Worm (Caenorhabditis elegans) whole organism, late embryonic: ENCODE data around the gene F16G10.10.

Experiments
- C08G9.2 ChIP-seq: sonication (generic microtip); optimal IDR thresholded peaks from 2 replicates; lab custom pipeline; 2016; ENCODE audit warnings: mild to moderate bottlenecking, missing genetic modification characterization, moderate library complexity, missing compliant biosample characterization
- C38D4.7 ChIP-seq: fragments of 200-800 bp; sonication (Bioruptor generic); optimal IDR thresholded peaks from 2 replicates; lab custom pipeline; 2018; ENCODE audit warnings: mild to moderate bottlenecking, missing genetic modification characterization, moderate library complexity, missing compliant biosample characterization
- F13H6.1 ChIP-seq: sonication (generic microtip); optimal IDR thresholded peaks from 2 replicates; lab custom pipeline; 2016; ENCODE audit warnings: missing genetic modification characterization, missing compliant biosample characterization
- K09A11.1 ChIP-seq: sonication (generic microtip); optimal IDR thresholded peaks from 2 replicates; lab custom pipeline; 2017; ENCODE audit warnings: antibody characterized with exemption, mild to moderate bottlenecking, missing genetic modification characterization, missing compliant biosample characterization; ENCODE audit not compliant: insufficient read depth
- T23F11.4 ChIP-seq: fragments of 200-800 bp; sonication (Bioruptor generic); optimal IDR thresholded peaks from 2 replicates; lab custom pipeline; 2018; ENCODE audit warnings: mild to moderate bottlenecking, missing genetic modification characterization, missing compliant biosample characterization
- Y22D7AL.16 ChIP-seq: sonication (generic microtip); optimal IDR thresholded peaks from 2 replicates; lab custom pipeline; 2016; ENCODE audit warnings: missing genetic modification characterization, missing compliant biosample characterization
- ama-1 ChIP-seq: fragments of 150-350 bp; optimal IDR thresholded peaks from 2 replicates; lab custom pipeline; 2014
- ceh-18 ChIP-seq: sonication (generic microtip); optimal IDR thresholded peaks from 2 replicates; lab custom pipeline; 2016; ENCODE audit warnings: missing genetic modification characterization, missing compliant biosample characterization
- ceh-19 ChIP-seq: fragments of 200-800 bp; sonication (Bioruptor generic); optimal IDR thresholded peaks from 2 replicates; lab custom pipeline; 2018; ENCODE audit warnings: mild to moderate bottlenecking, missing genetic modification characterization, missing compliant biosample characterization
- ceh-2 ChIP-seq: sonication (generic microtip); optimal IDR thresholded peaks from 2 replicates; lab custom pipeline; 2016; ENCODE audit warnings: missing genotype, missing genetic modification characterization, missing compliant biosample characterization
- ceh-22 ChIP-seq: sonication (generic microtip); optimal IDR thresholded peaks from 2 replicates; lab custom pipeline; 2017; ENCODE audit warnings: missing biosample characterization, missing genetic modification characterization
- ceh-30 ChIP-seq: fragments of 150-350 bp; optimal IDR thresholded peaks from 2 replicates; lab custom pipeline; 2014; ENCODE audit warnings: missing biosample characterization, missing genetic modification characterization
- ceh-34 ChIP-seq: sonication (generic microtip); optimal IDR thresholded peaks from 2 replicates; lab custom pipeline; 2016; ENCODE audit warnings: mild to moderate bottlenecking, missing genetic modification characterization, missing compliant biosample characterization
- ceh-45 ChIP-seq: fragments of 200-800 bp; sonication (Bioruptor generic); IDR thresholded peaks from 2 replicates; pipeline ENCODE4 v1.3.6; 2022; ENCODE audit warnings: missing genetic modification reagents, missing genetic modification characterization, missing compliant biosample characterization
- ceh-48 ChIP-seq: sonication (generic microtip); optimal IDR thresholded peaks from 2 replicates; lab custom pipeline; 2016; ENCODE audit warnings: missing genetic modification characterization, inconsistent platforms, missing compliant biosample characterization
- che-1 ChIP-seq: sonication (generic microtip); optimal IDR thresholded peaks from 2 replicates; lab custom pipeline; 2016; ENCODE audit warnings: mild to moderate bottlenecking, missing genetic modification characterization, missing compliant biosample characterization
- eyg-1 ChIP-seq: sonication (generic microtip); optimal IDR thresholded peaks from 2 replicates; lab custom pipeline; 2016; ENCODE audit warnings: missing genotype, missing genetic modification characterization, missing compliant biosample characterization
- hlh-30 ChIP-seq: sonication (generic microtip); optimal IDR thresholded peaks from 2 replicates; lab custom pipeline; 2017; ENCODE audit warnings: antibody characterized with exemption, missing genetic modification characterization, missing compliant biosample characterization; ENCODE audit not compliant: insufficient read depth
- hlh-6 ChIP-seq: sonication (generic microtip); optimal IDR thresholded peaks from 2 replicates; lab custom pipeline; 2016; ENCODE audit warnings: missing genotype, missing genetic modification characterization, missing compliant biosample characterization
- hlh-8 ChIP-seq: sonication (generic microtip); optimal IDR thresholded peaks from 2 replicates; lab custom pipeline; 2016; ENCODE audit warnings: missing genotype, missing genetic modification characterization, missing compliant biosample characterization
- lim-6 ChIP-seq: sonication (generic microtip); optimal IDR thresholded peaks from 2 replicates; lab custom pipeline; 2016; ENCODE audit warnings: missing genetic modification characterization, missing compliant biosample characterization
- madf-2 ChIP-seq: sonication (generic microtip); optimal IDR thresholded peaks from 2 replicates; lab custom pipeline; 2017; ENCODE audit warnings: missing genetic modification characterization, missing compliant biosample characterization
- mec-3 ChIP-seq: sonication (generic microtip); optimal IDR thresholded peaks from 2 replicates; lab custom pipeline; 2016; ENCODE audit warnings: borderline replicate concordance, missing genetic modification characterization, missing compliant biosample characterization
- nhr-11 ChIP-seq: fragments of 150-350 bp; optimal IDR thresholded peaks from 2 replicates; lab custom pipeline; 2014; ENCODE audit warnings: missing biosample characterization, missing genetic modification characterization
- nhr-232 ChIP-seq: sonication (generic microtip); optimal IDR thresholded peaks from 2 replicates; lab custom pipeline; 2016; ENCODE audit warnings: missing genetic modification characterization, missing compliant biosample characterization
- odd-2 ChIP-seq: sonication (generic microtip); optimal IDR thresholded peaks from 2 replicates; lab custom pipeline; 2017; ENCODE audit warnings: antibody characterized with exemption, mild to moderate bottlenecking, missing genetic modification characterization, missing compliant biosample characterization
- pha-2 ChIP-seq: sonication (generic microtip); optimal IDR thresholded peaks from 2 replicates; lab custom pipeline; 2017; ENCODE audit warnings: mild to moderate bottlenecking, missing genetic modification characterization, missing compliant biosample characterization
- pha-4 ChIP-seq: fragments of 150-350 bp; optimal IDR thresholded peaks from 2 replicates; lab custom pipeline; 2018; ENCODE audit warnings: missing biosample characterization, missing genetic modification reagents, missing genetic modification characterization
- pqm-1 ChIP-seq: sonication (generic microtip); optimal IDR thresholded peaks from 2 replicates; lab custom pipeline; 2016; ENCODE audit warnings: missing genetic modification characterization, missing compliant biosample characterization
- ref-2 ChIP-seq: sonication (generic microtip); optimal IDR thresholded peaks from 2 replicates; lab custom pipeline; 2016; ENCODE audit warnings: missing genetic modification characterization, missing compliant biosample characterization
- sdc-2 ChIP-seq: sonication (generic microtip); optimal IDR thresholded peaks from 2 replicates; lab custom pipeline; 2016; ENCODE audit warnings: missing genotype, missing genetic modification characterization, missing compliant biosample characterization
- sox-2 ChIP-seq: fragments of 200-800 bp; sonication (Bioruptor generic); IDR thresholded peaks from 2 replicates; pipeline ENCODE4 v1.3.6; 2022; ENCODE audit warnings: missing genetic modification reagents, missing genetic modification characterization, missing compliant biosample characterization
- syd-9 ChIP-seq: sonication (generic microtip); optimal IDR thresholded peaks from 2 replicates; lab custom pipeline; 2016; ENCODE audit warnings: mild to moderate bottlenecking, missing genetic modification characterization, moderate library complexity, missing compliant biosample characterization
- tbx-2 ChIP-seq: sonication (generic microtip); optimal IDR thresholded peaks from 2 replicates; lab custom pipeline; 2016; ENCODE audit warnings: missing genetic modification characterization, missing compliant biosample characterization
- unc-42 ChIP-seq: sonication (generic microtip); optimal IDR thresholded peaks from 2 replicates; lab custom pipeline; 2016; ENCODE audit warnings: missing genotype, missing genetic modification characterization, missing compliant biosample characterization
- unc-55 ChIP-seq: sonication (generic microtip); optimal IDR thresholded peaks from 2 replicates; lab custom pipeline; 2017; ENCODE audit warnings: missing biosample characterization, missing genetic modification reagents, missing genetic modification characterization
- zip-5 ChIP-seq: sonication (generic microtip); optimal IDR thresholded peaks from 2 replicates; lab custom pipeline; 2016; ENCODE audit warnings: missing genetic modification characterization, missing compliant biosample characterization

Gene F16G10.10

DNA sequence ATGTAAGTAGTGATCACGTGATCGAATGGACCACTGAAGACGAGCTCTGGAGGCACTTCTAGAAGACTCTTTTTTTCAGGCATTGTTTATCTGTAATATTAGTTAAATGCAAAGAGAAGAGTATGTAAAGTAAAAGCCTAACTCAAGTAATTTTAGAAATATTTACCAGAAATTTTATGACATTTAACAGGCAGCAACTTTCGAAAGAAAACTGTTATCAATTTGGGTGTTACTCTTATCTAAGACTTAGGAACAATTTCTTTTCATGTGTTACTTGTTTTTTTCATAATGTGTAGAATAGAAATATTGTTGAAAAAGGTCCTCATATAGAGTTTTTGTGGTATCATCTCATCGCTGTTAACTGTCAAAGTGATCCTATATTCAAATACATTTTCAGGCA, 27.1 kb upstream of the F16G10.10 start, which contains the start of the genes F42G2.5 and F42G2.7:
Gene F42G2.5, minus strand, starts transcription at position 101 of the 400 bp plus-strand sequence.
Gene F42G2.7, plus strand, starts transcription at position 270 of the 400 bp plus-strand sequence.
- TF ChIP-seq Y22D7AL.16 (tag; lab: Kevin White, UChicago) (no peak), hlh-30 (tag; lab: Kevin White, UChicago) (no peak), che-1 (tag; lab: Kevin White, UChicago) (no peak), ceh-30 (no peak), nhr-11 (no peak), sox-2 (no peak), sdc-2 (tag; lab: Kevin White, UChicago) (no peak), pha-2 (tag; lab: Kevin White, UChicago) (no peak)

DNA sequence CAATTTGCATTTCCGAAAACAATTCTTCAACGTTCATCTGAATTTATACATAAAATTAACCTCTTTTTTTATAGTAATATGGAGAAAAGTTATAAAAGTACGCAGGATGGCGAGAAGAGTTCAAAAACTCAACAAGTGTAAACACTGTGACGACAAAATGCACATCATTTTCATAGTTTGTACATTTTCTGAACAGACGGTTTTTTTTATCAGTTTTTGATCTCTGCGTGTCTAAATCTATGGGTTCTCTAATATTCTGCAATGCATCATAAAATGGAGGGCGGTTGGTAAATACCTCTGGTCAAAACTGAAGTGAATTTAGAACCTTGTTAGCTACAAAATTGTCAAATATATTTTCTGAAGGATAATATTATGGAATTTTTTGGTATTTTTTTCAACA, 24.7 kb upstream of the F16G10.10 start, which contains the start of gene fbxa-4:
Gene fbxa-4, minus strand, starts transcription at position 93 of the 400 bp plus-strand sequence.
- TF ChIP-seq unc-42 (tag; lab: Kevin White, UChicago) (no peak), madf-2 (tag; lab: Kevin White, UChicago) (no peak), pha-2 (tag; lab: Kevin White, UChicago) (no peak), ceh-2 (tag; lab: Kevin White, UChicago) (no peak)

DNA sequence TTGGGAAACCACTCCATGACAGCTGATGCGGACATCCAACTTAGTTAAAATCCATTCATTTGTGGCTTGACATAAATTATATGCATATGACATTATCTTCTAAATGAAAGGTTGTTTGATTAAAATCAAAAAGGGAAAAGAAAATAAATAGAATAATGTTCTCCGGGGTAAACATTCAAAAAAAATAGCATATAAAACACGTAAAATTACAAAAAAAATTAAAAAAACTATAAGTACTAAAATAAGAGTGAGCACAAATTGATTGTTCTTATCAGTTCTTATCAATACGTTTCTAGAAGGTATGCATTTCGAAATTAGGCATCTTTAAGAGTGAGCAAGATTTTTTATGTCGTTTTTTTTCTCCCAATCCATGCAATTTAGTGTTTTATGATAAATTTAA, 21.9 kb upstream of the F16G10.10 start, which contains the start of gene fbxa-182:
Gene fbxa-182, minus strand, starts transcription at position 101 of the 400 bp plus-strand sequence.
- no peak for TF ChIP-seq unc-55
- no peak for TF ChIP-seq eyg-1 (tag; lab: Kevin White, UChicago)
- TF ChIP-seq K09A11.1 = no peak
- no peak for TF ChIP-seq zip-5 (tag; lab: Kevin White, UChicago)
- no peak for TF ChIP-seq pqm-1 (tag; lab: Kevin White, UChicago)
- no peak for TF ChIP-seq ceh-45 (GFP tag; lab: Robert Waterston, UW)
- no peak for TF ChIP-seq ama-1 (lab: Kevin White, UChicago)
- TF ChIP-seq ceh-30 = no peak
- TF ChIP-seq ref-2 (tag; lab: Kevin White, UChicago) = no peak

DNA sequence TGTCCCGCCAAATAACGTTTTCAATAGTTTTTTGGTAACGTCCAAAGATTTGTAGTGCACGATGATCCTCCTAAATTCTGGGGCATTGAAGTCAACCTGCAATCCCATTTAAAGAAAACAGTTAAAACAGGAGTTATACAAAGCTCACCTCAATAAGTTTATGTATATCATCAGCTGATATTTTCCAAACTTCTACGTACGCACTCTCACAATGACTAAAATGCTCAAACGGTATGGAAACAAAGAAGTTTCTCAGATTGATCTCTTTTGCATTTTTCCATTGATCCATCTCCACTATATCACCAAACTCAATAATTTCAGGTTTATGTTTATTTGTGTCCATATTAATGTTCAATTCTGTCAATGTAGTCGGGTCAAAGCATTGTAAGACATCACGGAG, 20.8 kb upstream of the F16G10.10 start:
- TF ChIP-seq hlh-6 (tag; lab: Kevin White, UChicago) (no peak), T23F11.4 (no peak), unc-42 (tag; lab: Kevin White, UChicago) (no peak), hlh-8 (tag; lab: Kevin White, UChicago) (no peak), sdc-2 (tag; lab: Kevin White, UChicago) (no peak), eyg-1 (tag; lab: Kevin White, UChicago) (no peak), ceh-22 (tag; lab: Kevin White, UChicago) (no peak), hlh-30 (tag; lab: Kevin White, UChicago) (no peak), ceh-19 (GFP tag; lab: Kevin White, UChicago) (no peak), F13H6.1 (tag; lab: Kevin White, UChicago) (no peak), nhr-232 (tag; lab: Kevin White, UChicago) (no peak), ceh-48 (tag; lab: Kevin White, UChicago) (no peak), pqm-1 (tag; lab: Kevin White, UChicago) (no peak), lim-6 (no peak), C08G9.2 (tag; lab: Kevin White, UChicago) (no peak), tbx-2 (tag; lab: Kevin White, UChicago) (no peak)

DNA sequence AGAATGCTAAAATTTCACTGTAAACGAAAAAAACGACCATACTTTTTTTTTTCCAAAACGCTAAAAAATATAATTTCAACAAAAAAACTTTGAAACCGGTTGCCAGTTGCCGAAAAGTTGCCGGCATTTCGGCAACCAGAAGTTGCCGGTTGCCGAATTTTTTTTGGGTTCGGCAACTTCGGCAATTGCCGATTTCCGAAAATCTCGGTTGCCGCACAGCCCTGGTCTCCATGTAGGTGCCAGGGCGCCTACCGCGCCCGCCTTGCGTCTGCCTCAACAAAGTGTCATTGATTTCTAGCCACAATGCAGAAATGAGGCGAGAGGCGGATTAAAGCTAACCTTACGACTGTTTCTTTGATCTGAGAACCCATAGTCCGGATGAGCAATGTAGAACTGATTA, 20.3 kb upstream of the F16G10.10 start:
- TF ChIP-seq che-1 (tag; lab: Kevin White, UChicago) = no peak
- TF ChIP-seq C38D4.7 (GFP tag; lab: Kevin White, UChicago) = no peak
- TF ChIP-seq ceh-18 (tag; lab: Kevin White, UChicago) = no peak
- no peak for TF ChIP-seq ceh-30
- TF ChIP-seq mec-3 (tag; lab: Kevin White, UChicago) = no peak
- no peak for TF ChIP-seq pha-4 (tag; lab: Kevin White, UChicago)
- TF ChIP-seq ref-2 (tag; lab: Kevin White, UChicago) = no peak
- TF ChIP-seq odd-2 (tag; lab: Kevin White, UChicago) = no peak
- no peak for TF ChIP-seq ceh-34
- no peak for TF ChIP-seq syd-9 (tag; lab: Kevin White, UChicago)
- TF ChIP-seq, all 69 proteins: peak for 0
